Fruit fly (Drosophila melanogaster) whole organism, prepupa: Measurements from ENCODE around the gene Ugt302E1.
A peak's percentile ranks its signal among the peaks of the same experiment; 100 is the strongest.

Source experiments
- CG15336 ChIP-seq: fragments of 200-800 bp; sonication (Bioruptor generic); IDR thresholded peaks from 2 replicates; pipeline ENCODE4 v1.3.6; 2022; ENCODE audit warnings: missing biosample characterization, missing genetic modification characterization
- CG34406 ChIP-seq: fragments of 200-800 bp; sonication (Bioruptor generic); optimal IDR thresholded peaks from 3 replicates; lab custom pipeline; 2016; ENCODE audit warnings: missing biosample characterization, missing genetic modification characterization
- CG6792 ChIP-seq: fragments of 200-800 bp; sonication (Bioruptor generic); optimal IDR thresholded peaks from 3 replicates; lab custom pipeline; 2016; ENCODE audit warnings: missing biosample characterization, missing genetic modification characterization
- CG6854 ChIP-seq: fragments of 200-800 bp; sonication (Bioruptor generic); optimal IDR thresholded peaks from 2 replicates; lab custom pipeline; 2017; ENCODE audit warnings: missing biosample characterization, mild to moderate bottlenecking, missing genetic modification characterization
- CG7368 ChIP-seq: fragments of 200-800 bp; sonication (Bioruptor generic); optimal IDR thresholded peaks from 3 replicates; lab custom pipeline; 2016; ENCODE audit warnings: missing biosample characterization, missing genetic modification characterization
- Eip93F ChIP-seq: fragments of 200-800 bp; sonication (Bioruptor generic); optimal IDR thresholded peaks from 2 replicates; lab custom pipeline; 2016; ENCODE audit warnings: missing biosample characterization, mild to moderate bottlenecking, missing genetic modification characterization
- Ets96B ChIP-seq: fragments of 200-800 bp; optimal IDR thresholded peaks from 2 replicates; lab custom pipeline; 2019; ENCODE audit warnings: missing biosample characterization, mild to moderate bottlenecking, missing genetic modification characterization, moderate library complexity
- Gug ChIP-seq: fragments of 200-800 bp; sonication (Bioruptor generic); IDR thresholded peaks from 2 replicates; pipeline ENCODE4 v1.3.6; 2022; ENCODE audit warnings: missing biosample characterization, missing genetic modification characterization
- Hr39 ChIP-seq: fragments of 200-800 bp; sonication (Bioruptor generic); optimal IDR thresholded peaks from 2 replicates; lab custom pipeline; 2016; ENCODE audit warnings: missing biosample characterization, missing genetic modification characterization
- achi ChIP-seq: fragments of 200-800 bp; sonication (Bioruptor generic); optimal IDR thresholded peaks from 3 replicates; lab custom pipeline; 2016; ENCODE audit warnings: missing biosample characterization, missing genetic modification characterization
- dac ChIP-seq: fragments of 200-800 bp; sonication (Bioruptor generic); optimal IDR thresholded peaks from 2 replicates; lab custom pipeline; 2017; ENCODE audit warnings: missing biosample characterization, mild to moderate bottlenecking, missing genetic modification characterization
- pdm3 ChIP-seq: fragments of 200-800 bp; sonication (Bioruptor generic); optimal IDR thresholded peaks from 3 replicates; lab custom pipeline; 2016; ENCODE audit warnings: missing biosample characterization, missing genetic modification characterization

dm6 chr3R:11200042-11200884 is 45.8 kb downstream of the Ugt302E1 start:
- TF ChIP-seq pdm3 (no peak), Hr39 (GFP tag; lab: Kevin White, UChicago) (no peak), CG6854 (GFP tag; lab: Kevin White, UChicago) (no peak), CG7368 (GFP tag; lab: Kevin White, UChicago) (no peak), Ets96B (tag; lab: Kevin White, UChicago) (no peak), CG15336 (no peak), CG6792 (no peak), Gug (GFP tag; lab: Robert Waterston, UW) (no peak), dac (peak; percentile 38), Eip93F (GFP tag; lab: Kevin White, UChicago) (no peak), CG34406 (GFP tag; lab: Kevin White, UChicago) (no peak), achi (GFP tag; lab: Kevin White, UChicago) (no peak)
